Fruit fly (Drosophila melanogaster) whole organism, embryonic: ENCODE measurements around the gene UbcE2M.

Experiments
- Abd-B ChIP-seq: fragments of 200-800 bp; sonication (Bioruptor generic); optimal IDR thresholded peaks from 2 replicates; lab custom pipeline; 2018; ENCODE audit warnings: missing biosample characterization, mild to moderate bottlenecking, missing genetic modification characterization, moderate library complexity
- CG10321 ChIP-seq: fragments of 200-800 bp; sonication (Bioruptor generic); IDR thresholded peaks from 2 replicates; pipeline ENCODE4 v1.3.6; 2022; ENCODE audit warnings: missing biosample characterization, missing genetic modification characterization
- CG11695 ChIP-seq: fragments of 200-800 bp; sonication (Bioruptor generic); IDR thresholded peaks from 3 replicates; pipeline ENCODE4 v1.3.6; 2022; ENCODE audit warnings: missing biosample characterization, missing genetic modification characterization
- CG11696 ChIP-seq: fragments of 200-800 bp; sonication (Bioruptor generic); IDR thresholded peaks from 2 replicates; pipeline ENCODE4 v1.3.6; 2022; ENCODE audit warnings: missing biosample characterization, missing genetic modification characterization
- CG13424 ChIP-seq: fragments of 200-800 bp; sonication (Bioruptor generic); optimal IDR thresholded peaks from 2 replicates; lab custom pipeline; 2019; ENCODE audit warnings: missing biosample characterization, mild to moderate bottlenecking, missing genetic modification characterization, moderate library complexity
- CG13894 ChIP-seq: fragments of 200-800 bp; sonication (Bioruptor generic); optimal IDR thresholded peaks from 3 replicates; lab custom pipeline; 2018; ENCODE audit warnings: missing biosample characterization, mild to moderate bottlenecking, missing genetic modification characterization, moderate library complexity
- CG14050 ChIP-seq: fragments of 200-800 bp; sonication (Bioruptor generic); IDR thresholded peaks from 3 replicates; pipeline ENCODE4 v1.3.6; 2022; ENCODE audit warnings: missing biosample characterization, missing genetic modification characterization
- CG15269 ChIP-seq: fragments of 200-800 bp; sonication (Bioruptor generic); optimal IDR thresholded peaks from 2 replicates; lab custom pipeline; 2018; ENCODE audit warnings: missing biosample characterization, mild to moderate bottlenecking, missing genetic modification characterization, moderate library complexity
- CG17912 ChIP-seq: fragments of 200-800 bp; sonication (Bioruptor generic); optimal IDR thresholded peaks from 2 replicates; lab custom pipeline; 2018; ENCODE audit warnings: missing biosample characterization, mild to moderate bottlenecking, missing genetic modification characterization
- CG18764 ChIP-seq: fragments of 200-800 bp; sonication (Bioruptor generic); optimal IDR thresholded peaks from 3 replicates; lab custom pipeline; 2016; ENCODE audit warnings: missing biosample characterization, missing genetic modification characterization
- CG2202 ChIP-seq: fragments of 200-800 bp; sonication (Bioruptor generic); optimal IDR thresholded peaks from 2 replicates; lab custom pipeline; 2018; ENCODE audit warnings: missing biosample characterization, mild to moderate bottlenecking, missing genetic modification characterization
- CG31224 ChIP-seq: fragments of 200-800 bp; sonication (Bioruptor generic); IDR thresholded peaks from 2 replicates; pipeline ENCODE4 v1.3.6; 2022; ENCODE audit warnings: missing biosample characterization, missing genetic modification characterization
- CG3407 ChIP-seq: fragments of 200-800 bp; sonication (Bioruptor generic); optimal IDR thresholded peaks from 2 replicates; lab custom pipeline; 2018; ENCODE audit warnings: missing biosample characterization, mild to moderate bottlenecking, missing genetic modification characterization
- CG3847 ChIP-seq: fragments of 200-800 bp; sonication (Bioruptor generic); IDR thresholded peaks from 2 replicates; pipeline ENCODE4 v1.3.6; 2022; ENCODE audit warnings: missing biosample characterization, missing genetic modification characterization
- CG42726 ChIP-seq: fragments of 200-800 bp; sonication (Bioruptor generic); IDR thresholded peaks from 2 replicates; pipeline ENCODE4 v1.3.6; 2022; ENCODE audit warnings: missing biosample characterization, missing genetic modification characterization; ENCODE audit not compliant: partially characterized antibody
- CG4707 ChIP-seq: fragments of 200-800 bp; sonication (Bioruptor generic); optimal IDR thresholded peaks from 2 replicates; lab custom pipeline; 2018; ENCODE audit warnings: missing biosample characterization, mild to moderate bottlenecking, missing genetic modification characterization, moderate library complexity
- CG5245 ChIP-seq: fragments of 200-800 bp; sonication (Bioruptor generic); optimal IDR thresholded peaks from 3 replicates; lab custom pipeline; 2016; ENCODE audit warnings: missing biosample characterization, missing genetic modification characterization
- CG6791 ChIP-seq: fragments of 200-800 bp; sonication (Bioruptor generic); IDR thresholded peaks from 3 replicates; pipeline ENCODE4 v1.3.6; 2022; ENCODE audit warnings: missing biosample characterization, missing genetic modification characterization; ENCODE audit not compliant: partially characterized antibody
- CG6854 ChIP-seq: fragments of 200-800 bp; sonication (Bioruptor generic); optimal IDR thresholded peaks from 3 replicates; lab custom pipeline; 2017; ENCODE audit warnings: missing biosample characterization, mild to moderate bottlenecking, missing genetic modification characterization
- CG7271 ChIP-seq: fragments of 200-800 bp; sonication (Bioruptor generic); optimal IDR thresholded peaks from 2 replicates; lab custom pipeline; 2018; ENCODE audit warnings: missing biosample characterization, mild to moderate bottlenecking, missing genetic modification characterization, moderate library complexity
- CG7556 ChIP-seq: fragments of 200-800 bp; sonication (Bioruptor generic); optimal IDR thresholded peaks from 2 replicates; lab custom pipeline; 2017; ENCODE audit warnings: missing biosample characterization, mild to moderate bottlenecking, missing genetic modification characterization
- CTCF ChIP-seq: fragments of 200-800 bp; sonication (Bioruptor generic); optimal IDR thresholded peaks from 2 replicates; lab custom pipeline; 2017; ENCODE audit warnings: missing biosample characterization, mild to moderate bottlenecking, missing genetic modification characterization, moderate library complexity
- CoRest ChIP-seq: fragments of 200-800 bp; sonication (Bioruptor generic); optimal IDR thresholded peaks from 3 replicates; lab custom pipeline; 2018; ENCODE audit warnings: missing biosample characterization, mild to moderate bottlenecking, missing genetic modification characterization, moderate library complexity
- D19B ChIP-seq: fragments of 200-800 bp; sonication (Bioruptor generic); optimal IDR thresholded peaks from 2 replicates; lab custom pipeline; 2017; ENCODE audit warnings: missing biosample characterization, mild to moderate bottlenecking, missing genetic modification characterization
- Doc3 ChIP-seq: fragments of 200-800 bp; sonication (Bioruptor generic); IDR thresholded peaks from 3 replicates; pipeline ENCODE4 v1.3.6; 2022; ENCODE audit warnings: missing biosample characterization, missing genetic modification characterization; ENCODE audit not compliant: partially characterized antibody
- HLH4C ChIP-seq: fragments of 200-800 bp; sonication (Bioruptor generic); IDR thresholded peaks from 3 replicates; pipeline ENCODE4 v1.3.6; 2022; ENCODE audit warnings: missing biosample characterization, missing genetic modification characterization; ENCODE audit not compliant: partially characterized antibody
- HLH54F ChIP-seq: fragments of 200-800 bp; sonication (Bioruptor generic); optimal IDR thresholded peaks from 3 replicates; lab custom pipeline; 2016; ENCODE audit warnings: missing biosample characterization, missing genetic modification characterization
- NK7.1 ChIP-seq: fragments of 200-800 bp; sonication (Bioruptor generic); optimal IDR thresholded peaks from 3 replicates; lab custom pipeline; 2016; ENCODE audit warnings: missing biosample characterization, missing genetic modification characterization
- Nf-YA ChIP-seq: fragments of 200-800 bp; sonication (Bioruptor generic); IDR thresholded peaks from 2 replicates; pipeline ENCODE4 v1.3.6; 2022; ENCODE audit warnings: missing biosample characterization, missing genetic modification characterization
- PHDP ChIP-seq: fragments of 200-800 bp; sonication (Bioruptor generic); optimal IDR thresholded peaks from 3 replicates; lab custom pipeline; 2018; ENCODE audit warnings: missing biosample characterization, mild to moderate bottlenecking, missing genetic modification characterization, moderate library complexity
- Ravus ChIP-seq: fragments of 200-800 bp; sonication (Bioruptor generic); IDR thresholded peaks from 2 replicates; pipeline ENCODE4 v1.3.6; 2022; ENCODE audit warnings: missing biosample characterization, missing genetic modification characterization
- ara ChIP-seq: fragments of 200-800 bp; sonication (Bioruptor generic); IDR thresholded peaks from 2 replicates; pipeline ENCODE4 v1.3.6; 2022; ENCODE audit warnings: missing biosample characterization, missing genetic modification characterization
- ash1 ChIP-seq: fragments of 200-800 bp; sonication (Bioruptor generic); optimal IDR thresholded peaks from 2 replicates; lab custom pipeline; 2018; ENCODE audit warnings: missing biosample characterization, mild to moderate bottlenecking, missing genetic modification characterization
- bbx ChIP-seq: fragments of 200-800 bp; sonication (Bioruptor generic); IDR thresholded peaks from 2 replicates; pipeline ENCODE4 v1.3.6; 2022; ENCODE audit warnings: missing biosample characterization, missing genetic modification characterization; ENCODE audit not compliant: partially characterized antibody
- cwo ChIP-seq: fragments of 200-800 bp; sonication (Bioruptor generic); optimal IDR thresholded peaks from 3 replicates; lab custom pipeline; 2017; ENCODE audit warnings: missing biosample characterization, missing genetic modification characterization, mild to moderate bottlenecking, moderate library complexity, missing genetic modification reagents
- da ChIP-seq: fragments of 200-800 bp; sonication (Bioruptor generic); optimal IDR thresholded peaks from 2 replicates; lab custom pipeline; 2016; ENCODE audit warnings: missing biosample characterization, missing genetic modification characterization
- dm ChIP-seq: fragments of 200-800 bp; sonication (Bioruptor generic); optimal IDR thresholded peaks from 3 replicates; lab custom pipeline; 2016; ENCODE audit warnings: missing biosample characterization, missing genetic modification characterization
- dmrt99B ChIP-seq: fragments of 200-800 bp; sonication (Bioruptor generic); optimal IDR thresholded peaks from 2 replicates; lab custom pipeline; 2018; ENCODE audit warnings: missing biosample characterization, mild to moderate bottlenecking, missing genetic modification characterization, moderate library complexity
- emc ChIP-seq: fragments of 200-800 bp; sonication (Bioruptor generic); optimal IDR thresholded peaks from 2 replicates; lab custom pipeline; 2016; ENCODE audit warnings: missing biosample characterization, missing genetic modification characterization
- fd64A ChIP-seq: fragments of 200-800 bp; sonication (Bioruptor generic); optimal IDR thresholded peaks from 3 replicates; lab custom pipeline; 2018; ENCODE audit warnings: missing biosample characterization, mild to moderate bottlenecking, missing genetic modification characterization
- gfzf ChIP-seq: fragments of 200-800 bp; sonication (Bioruptor generic); optimal IDR thresholded peaks from 2 replicates; lab custom pipeline; 2016; ENCODE audit warnings: missing biosample characterization, mild to moderate bottlenecking, missing genetic modification characterization, moderate library complexity
- kay ChIP-seq: fragments of 200-800 bp; sonication (Bioruptor generic); optimal IDR thresholded peaks from 2 replicates; lab custom pipeline; 2016; ENCODE audit warnings: missing biosample characterization, missing genetic modification characterization
- lov ChIP-seq, 2 experiments: fragments of 200-800 bp in 1 of 2; fragments of >200 bp in 1 of 2; sonication (Bioruptor generic) in 1 of 2; IDR thresholded peaks in 1 of 2; optimal IDR thresholded peaks in 1 of 2; 2 replicates in 1 of 2; 3 replicates in 1 of 2; pipeline versions ENCODE4 v1.3.6 to Lab custom; 2017 to 2022; ENCODE audit warnings: missing biosample characterization in 1 of 2, missing genetic modification characterization in 1 of 2
- psq ChIP-seq: fragments of 200-800 bp; sonication (Bioruptor generic); optimal IDR thresholded peaks from 2 replicates; lab custom pipeline; 2017; ENCODE audit warnings: missing biosample characterization, missing genetic modification characterization
- sc ChIP-seq, 3 experiments: fragments of >200 bp in 2 of 3; fragments of 200-800 bp in 1 of 3; sonication (Bioruptor generic) in 1 of 3; optimal IDR thresholded peaks; 2 replicates in 2 of 3; 3 replicates in 1 of 3; lab custom pipeline; 2017; ENCODE audit warnings: mild to moderate bottlenecking in 1 of 3, missing biosample characterization in 1 of 3, missing genetic modification characterization in 1 of 3, missing genetic modification reagents in 1 of 3
- trem ChIP-seq: fragments of 200-800 bp; optimal IDR thresholded peaks from 3 replicates; lab custom pipeline; 2019; ENCODE audit warnings: missing biosample characterization, mild to moderate bottlenecking, missing genetic modification characterization, moderate library complexity
- tx ChIP-seq: fragments of 200-800 bp; sonication (Bioruptor generic); optimal IDR thresholded peaks from 2 replicates; lab custom pipeline; 2016; ENCODE audit warnings: missing biosample characterization, missing genetic modification characterization

Gene UbcE2M

dm6 chr3L:8186627-8187396, 11.0 kb downstream of the UbcE2M start, which contains the start of the genes ERR and Atg18a (continued):
- TF ChIP-seq CG31224, result peak; percentile 78
- TF ChIP-seq CG5245 (GFP tag; lab: Kevin White, UChicago), result peak; percentile 82
- peak; percentile 93 for TF ChIP-seq CG3847 (GFP tag; lab: Robert Waterston, UW)
- TF ChIP-seq HLH4C (GFP tag; lab: Robert Waterston, UW), result peak; percentile 45; the same call in 1 of the 3 replicates
- no peak for TF ChIP-seq CG4707 (GFP tag; lab: Kevin White, UChicago)
- TF ChIP-seq da, result peak; percentile 1
- TF ChIP-seq CG7556 (GFP tag; lab: Kevin White, UChicago), result peak; percentile 75
- TF ChIP-seq Abd-B (GFP tag; lab: Kevin White, UChicago), result peak; percentile 92
- peak; percentile 40 for TF ChIP-seq kay (GFP tag; lab: Kevin White, UChicago)
- TF ChIP-seq CG13894 (tag; lab: Kevin White, UChicago), result peak; percentile 52
- peak; percentile 39 for TF ChIP-seq CG7271
- TF ChIP-seq CG6791 (GFP tag; lab: Robert Waterston, UW), result peak; percentile 45; the same call in 1 of the 3 replicates
- TF ChIP-seq dmrt99B (tag; lab: Kevin White, UChicago), result no peak
- peak; percentile 60 for TF ChIP-seq D19B
- TF ChIP-seq CTCF, result no peak
- peak; percentile 69 for TF ChIP-seq CG10321 (GFP tag; lab: Robert Waterston, UW)
- no peak for TF ChIP-seq CG6854 (GFP tag; lab: Kevin White, UChicago)
- TF ChIP-seq Nf-YA, result no peak
- peak; percentile 83 for TF ChIP-seq trem (tag; lab: Kevin White, UChicago)
- TF ChIP-seq fd64A (GFP tag; lab: Kevin White, UChicago), result no peak
- TF ChIP-seq emc (GFP tag; lab: Kevin White, UChicago), result peak; percentile 57
- TF ChIP-seq cwo (GFP tag; lab: Kevin White, UChicago), result peak; percentile 51
- peak; percentile 24 for TF ChIP-seq CG2202
- TF ChIP-seq lov (optimal IDR thresholded peaks at IDR 0.05; lab: Kevin White, UChicago), result no peak
- TF ChIP-seq lov (GFP tag; IDR thresholded peaks at IDR 0.05; lab: Robert Waterston, UW), result no peak
- peak; percentile 85 for TF ChIP-seq CG15269 (tag; lab: Kevin White, UChicago)
- TF ChIP-seq ara, result peak; percentile 70; the same call in 1 of the 2 replicates
- TF ChIP-seq CG13424 (tag; lab: Kevin White, UChicago), result peak; percentile 89
- peak; percentile 70; the same call in 1 of the 3 replicates for TF ChIP-seq CG11695 (GFP tag; lab: Robert Waterston, UW)
- 0 out of 2 replicates have a peak, but pooled peaks have one; percentile 13 for TF ChIP-seq CG11696
- TF ChIP-seq ash1 (GFP tag; lab: Kevin White, UChicago), result no peak
- peak; percentile 28 for TF ChIP-seq CG3407 (GFP tag; lab: Kevin White, UChicago)
- TF ChIP-seq HLH54F, result peak; percentile 88
- peak; percentile 64 for TF ChIP-seq CG18764
- TF ChIP-seq CG42726 (GFP tag; lab: Robert Waterston, UW), result peak; percentile 14; the same call in 1 of the 2 replicates
- peak; percentile 41 for TF ChIP-seq Ravus (GFP tag; lab: Robert Waterston, UW)
- peak; percentile 82 for TF ChIP-seq tx (GFP tag; lab: Kevin White, UChicago)
- peak; percentile 69 for TF ChIP-seq dm (GFP tag; lab: Kevin White, UChicago)
- peak; percentile 57 for TF ChIP-seq psq (GFP tag; lab: Kevin White, UChicago)
- peak; percentile 52 for TF ChIP-seq NK7.1
- no peak for TF ChIP-seq sc (optimal IDR thresholded peaks at IDR 0.05; lab: Kevin White, UChicago)
- TF ChIP-seq sc (GFP tag; optimal IDR thresholded peaks at IDR 0.05; lab: Kevin White, UChicago), result peak; percentile 56
- peak; percentile 75 for TF ChIP-seq PHDP (tag; lab: Kevin White, UChicago)
- TF ChIP-seq Doc3 (GFP tag; lab: Robert Waterston, UW), result peak; percentile 51; the same call in 1 of the 3 replicates
- peak; percentile 50; the same call in 1 of the 2 replicates for TF ChIP-seq bbx (GFP tag; lab: Robert Waterston, UW)
- peak; percentile 70 for TF ChIP-seq CG14050
- peak; percentile 11 for TF ChIP-seq gfzf
- peak; percentile 92 for TF ChIP-seq CoRest
- TF ChIP-seq CG17912, result peak; percentile 40
